Worm (Caenorhabditis elegans) whole organism, late embryonic: ENCODE measurements around the gene R105.1.

Experiments
- C08G9.2 ChIP-seq: sonication (generic microtip); optimal IDR thresholded peaks from 2 replicates; lab custom pipeline; 2016; ENCODE audit warnings: mild to moderate bottlenecking, missing genetic modification characterization, moderate library complexity, missing compliant biosample characterization
- C38D4.7 ChIP-seq: fragments of 200-800 bp; sonication (Bioruptor generic); optimal IDR thresholded peaks from 2 replicates; lab custom pipeline; 2018; ENCODE audit warnings: mild to moderate bottlenecking, missing genetic modification characterization, moderate library complexity, missing compliant biosample characterization
- T23F11.4 ChIP-seq: fragments of 200-800 bp; sonication (Bioruptor generic); optimal IDR thresholded peaks from 2 replicates; lab custom pipeline; 2018; ENCODE audit warnings: mild to moderate bottlenecking, missing genetic modification characterization, missing compliant biosample characterization
- ceh-18 ChIP-seq: sonication (generic microtip); optimal IDR thresholded peaks from 2 replicates; lab custom pipeline; 2016; ENCODE audit warnings: missing genetic modification characterization, missing compliant biosample characterization
- ceh-19 ChIP-seq: fragments of 200-800 bp; sonication (Bioruptor generic); optimal IDR thresholded peaks from 2 replicates; lab custom pipeline; 2018; ENCODE audit warnings: mild to moderate bottlenecking, missing genetic modification characterization, missing compliant biosample characterization
- ceh-30 ChIP-seq: fragments of 150-350 bp; optimal IDR thresholded peaks from 2 replicates; lab custom pipeline; 2014; ENCODE audit warnings: missing biosample characterization, missing genetic modification characterization
- ceh-31 ChIP-seq: sonication (generic microtip); optimal IDR thresholded peaks from 2 replicates; lab custom pipeline; 2016; ENCODE audit warnings: missing genetic modification characterization, missing compliant biosample characterization
- ceh-34 ChIP-seq: sonication (generic microtip); optimal IDR thresholded peaks from 2 replicates; lab custom pipeline; 2016; ENCODE audit warnings: mild to moderate bottlenecking, missing genetic modification characterization, missing compliant biosample characterization
- ceh-6 ChIP-seq: fragments of 200-800 bp; sonication (Bioruptor generic); optimal IDR thresholded peaks from 2 replicates; lab custom pipeline; 2018; ENCODE audit warnings: mild to moderate bottlenecking, missing genetic modification characterization, missing compliant biosample characterization
- ceh-9 ChIP-seq: sonication (generic microtip); optimal IDR thresholded peaks from 2 replicates; lab custom pipeline; 2016; ENCODE audit warnings: mild to moderate bottlenecking, missing genetic modification characterization, inconsistent platforms, missing compliant biosample characterization
- che-1 ChIP-seq: sonication (generic microtip); optimal IDR thresholded peaks from 2 replicates; lab custom pipeline; 2016; ENCODE audit warnings: mild to moderate bottlenecking, missing genetic modification characterization, missing compliant biosample characterization
- dmd-4 ChIP-seq: sonication (generic microtip); optimal IDR thresholded peaks from 2 replicates; lab custom pipeline; 2016; ENCODE audit warnings: borderline replicate concordance, missing genetic modification characterization, missing compliant biosample characterization
- elt-2 ChIP-seq: sonication (generic microtip); optimal IDR thresholded peaks from 2 replicates; lab custom pipeline; 2016; ENCODE audit warnings: missing genetic modification reagents, missing genetic modification characterization, missing compliant biosample characterization
- elt-4 ChIP-seq: sonication (generic microtip); optimal IDR thresholded peaks from 2 replicates; lab custom pipeline; 2016; ENCODE audit warnings: missing genetic modification characterization, missing compliant biosample characterization
- eyg-1 ChIP-seq: sonication (generic microtip); optimal IDR thresholded peaks from 2 replicates; lab custom pipeline; 2016; ENCODE audit warnings: missing genotype, missing genetic modification characterization, missing compliant biosample characterization
- fax-1 ChIP-seq: sonication (generic microtip); optimal IDR thresholded peaks from 2 replicates; lab custom pipeline; 2016; ENCODE audit warnings: missing genotype, missing genetic modification characterization, missing compliant biosample characterization
- fkh-6 ChIP-seq: sonication (generic microtip); optimal IDR thresholded peaks from 2 replicates; lab custom pipeline; 2016; ENCODE audit warnings: missing genetic modification characterization, missing compliant biosample characterization
- gmeb-2 ChIP-seq: sonication (generic microtip); optimal IDR thresholded peaks from 2 replicates; lab custom pipeline; 2016; ENCODE audit warnings: missing genetic modification characterization, inconsistent platforms, missing compliant biosample characterization
- hlh-8 ChIP-seq: sonication (generic microtip); optimal IDR thresholded peaks from 2 replicates; lab custom pipeline; 2016; ENCODE audit warnings: missing genotype, missing genetic modification characterization, missing compliant biosample characterization
- lin-11 ChIP-seq: fragments of 200-800 bp; sonication (Bioruptor generic); optimal IDR thresholded peaks from 2 replicates; lab custom pipeline; 2018; ENCODE audit warnings: mild to moderate bottlenecking, missing genetic modification characterization, missing compliant biosample characterization
- madf-2 ChIP-seq: sonication (generic microtip); optimal IDR thresholded peaks from 2 replicates; lab custom pipeline; 2017; ENCODE audit warnings: missing genetic modification characterization, missing compliant biosample characterization
- mec-3 ChIP-seq: sonication (generic microtip); optimal IDR thresholded peaks from 2 replicates; lab custom pipeline; 2016; ENCODE audit warnings: borderline replicate concordance, missing genetic modification characterization, missing compliant biosample characterization
- nfya-1 ChIP-seq: sonication (generic microtip); optimal IDR thresholded peaks from 2 replicates; lab custom pipeline; 2017; ENCODE audit warnings: missing genetic modification characterization, mild to moderate bottlenecking, missing compliant biosample characterization, antibody characterized with exemption, moderate library complexity
- nhr-11 ChIP-seq: fragments of 150-350 bp; optimal IDR thresholded peaks from 2 replicates; lab custom pipeline; 2014; ENCODE audit warnings: missing biosample characterization, missing genetic modification characterization
- nhr-232 ChIP-seq: sonication (generic microtip); optimal IDR thresholded peaks from 2 replicates; lab custom pipeline; 2016; ENCODE audit warnings: missing genetic modification characterization, missing compliant biosample characterization
- odd-2 ChIP-seq: sonication (generic microtip); optimal IDR thresholded peaks from 2 replicates; lab custom pipeline; 2017; ENCODE audit warnings: antibody characterized with exemption, mild to moderate bottlenecking, missing genetic modification characterization, missing compliant biosample characterization
- pag-3 ChIP-seq: sonication (generic microtip); optimal IDR thresholded peaks from 2 replicates; lab custom pipeline; 2016; ENCODE audit warnings: missing compliant biosample characterization, missing genetic modification characterization, borderline replicate concordance
- pat-9 ChIP-seq: fragments of 200-800 bp; sonication (Bioruptor generic); optimal IDR thresholded peaks from 2 replicates; lab custom pipeline; 2018; ENCODE audit warnings: mild to moderate bottlenecking, missing genetic modification characterization, moderate library complexity, missing compliant biosample characterization
- pha-2 ChIP-seq: sonication (generic microtip); optimal IDR thresholded peaks from 2 replicates; lab custom pipeline; 2017; ENCODE audit warnings: mild to moderate bottlenecking, missing genetic modification characterization, missing compliant biosample characterization
- pros-1 ChIP-seq: fragments of 150-350 bp; optimal IDR thresholded peaks from 2 replicates; lab custom pipeline; 2014; ENCODE audit warnings: missing biosample characterization, missing genetic modification reagents, missing genetic modification characterization
- ref-2 ChIP-seq: sonication (generic microtip); optimal IDR thresholded peaks from 2 replicates; lab custom pipeline; 2016; ENCODE audit warnings: missing genetic modification characterization, missing compliant biosample characterization
- sdc-2 ChIP-seq: sonication (generic microtip); optimal IDR thresholded peaks from 2 replicates; lab custom pipeline; 2016; ENCODE audit warnings: missing genotype, missing genetic modification characterization, missing compliant biosample characterization
- sox-4 ChIP-seq: sonication (generic microtip); optimal IDR thresholded peaks from 2 replicates; lab custom pipeline; 2017; ENCODE audit warnings: mild to moderate bottlenecking, missing genetic modification characterization, inconsistent platforms, missing compliant biosample characterization
- tbx-7 ChIP-seq: sonication (generic microtip); optimal IDR thresholded peaks from 2 replicates; lab custom pipeline; 2016; ENCODE audit warnings: missing genotype, missing genetic modification characterization, missing compliant biosample characterization
- unc-55 ChIP-seq: sonication (generic microtip); optimal IDR thresholded peaks from 2 replicates; lab custom pipeline; 2017; ENCODE audit warnings: missing biosample characterization, missing genetic modification reagents, missing genetic modification characterization
- unc-86 ChIP-seq: sonication (generic microtip); optimal IDR thresholded peaks from 2 replicates; lab custom pipeline; 2016; ENCODE audit warnings: missing genetic modification characterization, missing compliant biosample characterization
- zip-5 ChIP-seq: sonication (generic microtip); optimal IDR thresholded peaks from 2 replicates; lab custom pipeline; 2016; ENCODE audit warnings: missing genetic modification characterization, missing compliant biosample characterization

Gene R105.1

ce11 chrIV:4660151-4661041 is 26.9 kb downstream of the R105.1 start, which contains the start of the genes F29B9.11 and jmjd-1.2 (continued):
- TF ChIP-seq ceh-6 (GFP tag; lab: Kevin White, UChicago) = no peak
- no peak for TF ChIP-seq pros-1
- TF ChIP-seq pat-9 = peak; percentile 23
- TF ChIP-seq ceh-18 (tag; lab: Kevin White, UChicago) = peak; percentile 86
- TF ChIP-seq nfya-1 (tag; lab: Kevin White, UChicago) = peak; percentile 59
- peak; percentile 10 for TF ChIP-seq lin-11
- TF ChIP-seq unc-86 = peak; percentile 83
- peak; percentile 8 for TF ChIP-seq ceh-9 (tag; lab: Kevin White, UChicago)
- TF ChIP-seq T23F11.4 (GFP tag; lab: Kevin White, UChicago) = peak; percentile 73
- peak; percentile 24 for TF ChIP-seq dmd-4 (tag; lab: Kevin White, UChicago)
- TF ChIP-seq odd-2 = no peak
- TF ChIP-seq eyg-1 (tag; lab: Kevin White, UChicago) = peak; percentile 76
- peak; percentile 65 for TF ChIP-seq unc-55 (GFP tag; lab: Kevin White, UChicago)
- peak; percentile 83 for TF ChIP-seq pha-2 (tag; lab: Kevin White, UChicago)
- peak; percentile 88 for TF ChIP-seq pag-3
- peak; percentile 99 for TF ChIP-seq C08G9.2 (tag; lab: Kevin White, UChicago)
- peak; percentile 25 for TF ChIP-seq ceh-30 (tag; lab: Kevin White, UChicago)
- peak; percentile 98 for TF ChIP-seq ceh-34 (tag; lab: Kevin White, UChicago)
- TF ChIP-seq, all 69 proteins: peak for 51

ce11 chrIV:4665079-4665478 is 31.6 kb downstream of the R105.1 start, which contains the start of gene F29B9.1:
Gene F29B9.1 (plus strand): TSS chrIV:4665379.
- TF ChIP-seq elt-4 (tag; lab: Kevin White, UChicago) (no peak), pag-3 (no peak), pat-9 (no peak), C38D4.7 (GFP tag; lab: Kevin White, UChicago) (no peak), odd-2 (no peak), eyg-1 (tag; lab: Kevin White, UChicago) (no peak), ceh-6 (GFP tag; lab: Kevin White, UChicago) (no peak), ref-2 (tag; lab: Kevin White, UChicago) (no peak), mec-3 (tag; lab: Kevin White, UChicago) (no peak), elt-2 (no peak), hlh-8 (no peak), ceh-31 (tag; lab: Kevin White, UChicago) (no peak), nhr-11 (tag; lab: Kevin White, UChicago) (no peak), nhr-232 (tag; lab: Kevin White, UChicago) (no peak)

ce11 chrIV:4667383-4667782 is 33.9 kb downstream of the R105.1 start:
- TF ChIP-seq ceh-18 (tag; lab: Kevin White, UChicago) (peak; percentile 1), nhr-232 (tag; lab: Kevin White, UChicago) (no peak), C08G9.2 (tag; lab: Kevin White, UChicago) (no peak), ceh-19 (GFP tag; lab: Kevin White, UChicago) (no peak)

ce11 chrIV:4667835-4668234 is 34.3 kb downstream of the R105.1 start:
- TF ChIP-seq dmd-4 (tag; lab: Kevin White, UChicago) (no peak), ceh-31 (tag; lab: Kevin White, UChicago) (no peak), sox-4 (tag; lab: Kevin White, UChicago) (no peak), pha-2 (tag; lab: Kevin White, UChicago) (no peak), ceh-18 (tag; lab: Kevin White, UChicago) (no peak), sdc-2 (tag; lab: Kevin White, UChicago) (no peak), fax-1 (tag; lab: Kevin White, UChicago) (no peak), fkh-6 (tag; lab: Kevin White, UChicago) (no peak), hlh-8 (no peak), ceh-19 (GFP tag; lab: Kevin White, UChicago) (no peak), gmeb-2 (no peak), zip-5 (tag; lab: Kevin White, UChicago) (no peak), nfya-1 (tag; lab: Kevin White, UChicago) (no peak), pat-9 (no peak), tbx-7 (tag; lab: Kevin White, UChicago) (no peak), elt-4 (tag; lab: Kevin White, UChicago) (no peak), che-1 (no peak), odd-2 (no peak), madf-2 (no peak)
